Worm (Caenorhabditis elegans) whole organism, L2 larva: ENCODE measurements around the gene snpc-1.1.
A peak's percentile ranks its signal among the peaks of the same experiment; 100 is the strongest.

Source experiments
- C34F6.9 ChIP-seq: fragments of 150-350 bp; optimal IDR thresholded peaks from 2 replicates; lab custom pipeline; 2014; ENCODE audit warnings: missing biosample characterization, missing genetic modification characterization
- F13H6.1 ChIP-seq: sonication (generic microtip); optimal IDR thresholded peaks from 2 replicates; lab custom pipeline; 2016; ENCODE audit warnings: missing genetic modification characterization, missing compliant biosample characterization
- R02D3.7 ChIP-seq: fragments of 150-350 bp; optimal IDR thresholded peaks from 2 replicates; lab custom pipeline; 2014; ENCODE audit warnings: missing biosample characterization, missing genetic modification characterization
- Y55F3AM.14 ChIP-seq: fragments of 200-800 bp; sonication (Bioruptor generic); optimal IDR thresholded peaks from 2 replicates; lab custom pipeline; 2018; ENCODE audit warnings: mild to moderate bottlenecking, missing genetic modification characterization, missing compliant biosample characterization
- ZK546.5 ChIP-seq: sonication (generic microtip); optimal IDR thresholded peaks from 2 replicates; lab custom pipeline; 2017; ENCODE audit warnings: missing biosample characterization, missing genetic modification characterization
- alr-1 ChIP-seq: fragments of 150-350 bp; optimal IDR thresholded peaks from 2 replicates; lab custom pipeline; 2014; ENCODE audit warnings: missing biosample characterization, missing genetic modification characterization
- aly-2 ChIP-seq: fragments of 150-350 bp; optimal IDR thresholded peaks from 2 replicates; lab custom pipeline; 2014; ENCODE audit warnings: missing biosample characterization, missing genetic modification characterization
- ceh-16 ChIP-seq: fragments of 150-350 bp; optimal IDR thresholded peaks from 2 replicates; lab custom pipeline; 2014; ENCODE audit warnings: missing biosample characterization, missing genetic modification characterization
- ceh-82 ChIP-seq: fragments of 150-350 bp; optimal IDR thresholded peaks from 2 replicates; lab custom pipeline; 2014; ENCODE audit warnings: missing biosample characterization, missing genetic modification characterization
- dmd-4 ChIP-seq: sonication (generic microtip); optimal IDR thresholded peaks from 2 replicates; lab custom pipeline; 2017; ENCODE audit warnings: missing biosample characterization, missing genetic modification characterization
- egl-27 ChIP-seq: sonication (generic microtip); optimal IDR thresholded peaks from 3 replicates; lab custom pipeline; 2017; ENCODE audit warnings: missing biosample characterization, missing genetic modification reagents, missing genetic modification characterization
- elt-1 ChIP-seq: fragments of 150-350 bp; optimal IDR thresholded peaks from 2 replicates; lab custom pipeline; 2014; ENCODE audit warnings: missing biosample characterization, missing genetic modification characterization
- fos-1 ChIP-seq: fragments of 150-350 bp; optimal IDR thresholded peaks from 2 replicates; lab custom pipeline; 2014; ENCODE audit warnings: missing biosample characterization, missing genetic modification characterization
- gmeb-1 ChIP-seq: fragments of 150-350 bp; optimal IDR thresholded peaks from 2 replicates; lab custom pipeline; 2014; ENCODE audit warnings: missing biosample characterization, missing genetic modification characterization
- lin-11 ChIP-seq: fragments of 150-350 bp; sonication (generic microtip); optimal IDR thresholded peaks from 2 replicates; lab custom pipeline; 2014; ENCODE audit warnings: missing biosample characterization, missing genetic modification characterization, inconsistent platforms, mixed read lengths
- lin-39 ChIP-seq: fragments of 150-350 bp; optimal IDR thresholded peaks from 2 replicates; lab custom pipeline; 2014; ENCODE audit warnings: missing biosample characterization, missing genetic modification reagents, missing genetic modification characterization
- lsy-2 ChIP-seq, 2 experiments: fragments of 150-350 bp in 1 of 2; sonication (generic microtip) in 1 of 2; optimal IDR thresholded peaks; 2 replicates each; lab custom pipeline; 2014 to 2017; ENCODE audit warnings: missing biosample characterization in 2 of 2, missing genetic modification characterization in 2 of 2
- mab-5 ChIP-seq: fragments of 150-350 bp; optimal IDR thresholded peaks from 2 replicates; lab custom pipeline; 2014; ENCODE audit warnings: missing biosample characterization, missing genetic modification characterization
- mdl-1 ChIP-seq, 2 experiments: fragments of 150-350 bp in 1 of 2; sonication (generic microtip) in 1 of 2; optimal IDR thresholded peaks; 2 replicates each; lab custom pipeline; 2017; ENCODE audit warnings: missing biosample characterization in 2 of 2, missing genetic modification characterization in 2 of 2
- nhr-10 ChIP-seq: sonication (generic microtip); optimal IDR thresholded peaks from 2 replicates; lab custom pipeline; 2017; ENCODE audit warnings: missing biosample characterization, missing genetic modification characterization
- nhr-11 ChIP-seq: fragments of 150-350 bp; optimal IDR thresholded peaks from 2 replicates; lab custom pipeline; 2014; ENCODE audit warnings: missing biosample characterization, missing genetic modification characterization
- nhr-12 ChIP-seq: fragments of 150-350 bp; optimal IDR thresholded peaks from 2 replicates; lab custom pipeline; 2014; ENCODE audit warnings: missing biosample characterization, missing genetic modification characterization
- nhr-129 ChIP-seq: fragments of 150-350 bp; optimal IDR thresholded peaks from 2 replicates; lab custom pipeline; 2014; ENCODE audit warnings: missing biosample characterization, missing genetic modification characterization
- nhr-21 ChIP-seq: fragments of 150-350 bp; optimal IDR thresholded peaks from 2 replicates; lab custom pipeline; 2014; ENCODE audit warnings: missing biosample characterization, missing genetic modification characterization
- nhr-23 ChIP-seq: fragments of 150-350 bp; optimal IDR thresholded peaks from 2 replicates; lab custom pipeline; 2014; ENCODE audit warnings: missing biosample characterization, missing genetic modification reagents, missing genetic modification characterization
- nhr-237 ChIP-seq: fragments of 150-350 bp; optimal IDR thresholded peaks from 2 replicates; lab custom pipeline; 2014; ENCODE audit warnings: missing biosample characterization, missing genetic modification characterization
- nhr-25 ChIP-seq: fragments of 150-350 bp; sonication (generic microtip); optimal IDR thresholded peaks from 3 replicates; lab custom pipeline; 2014; ENCODE audit warnings: missing biosample characterization, missing genetic modification characterization
- peb-1 ChIP-seq: fragments of 150-350 bp; optimal IDR thresholded peaks from 2 replicates; lab custom pipeline; 2014; ENCODE audit warnings: missing biosample characterization, missing genetic modification characterization
- sem-4 ChIP-seq: fragments of 150-350 bp; optimal IDR thresholded peaks from 2 replicates; lab custom pipeline; 2014; ENCODE audit warnings: missing biosample characterization, missing genetic modification reagents, missing genetic modification characterization
- sma-3 ChIP-seq: sonication (generic microtip); optimal IDR thresholded peaks from 2 replicates; lab custom pipeline; 2016; ENCODE audit warnings: missing genetic modification reagents, missing genetic modification characterization, missing compliant biosample characterization
- snpc-4 ChIP-seq: fragments of 150-350 bp; optimal IDR thresholded peaks from 2 replicates; lab custom pipeline; 2014; ENCODE audit warnings: missing biosample characterization, missing genetic modification characterization
- unc-39 ChIP-seq: fragments of 150-350 bp; optimal IDR thresholded peaks from 2 replicates; lab custom pipeline; 2014; ENCODE audit warnings: missing biosample characterization, missing genetic modification characterization
- unc-62 ChIP-seq: fragments of 150-350 bp; optimal IDR thresholded peaks from 2 replicates; lab custom pipeline; 2014; ENCODE audit warnings: missing biosample characterization, missing genetic modification reagents, missing genetic modification characterization
- zag-1 ChIP-seq: fragments of 150-350 bp; optimal IDR thresholded peaks from 2 replicates; lab custom pipeline; 2014; ENCODE audit warnings: missing biosample characterization, missing genetic modification characterization
- ztf-1 ChIP-seq: fragments of 200-800 bp; sonication (Bioruptor generic); conservative IDR thresholded peaks from 2 replicates; pipeline ENCODE4 v1.3.6; 2022; ENCODE audit warnings: missing genetic modification characterization, missing compliant biosample characterization
- ztf-11 ChIP-seq: sonication (generic microtip); optimal IDR thresholded peaks from 2 replicates; lab custom pipeline; 2017; ENCODE audit warnings: missing biosample characterization, missing genetic modification characterization

The snpc-1.1 gene

ce11 chrII:7781102-7781616 lies at the start of gene snpc-1.1, which contains the start of gene spdl-1:
snpc-1.1 (minus strand) TSS chrII:7781301.
spdl-1 (plus strand) TSS chrII:7781566.
- no peak for TF ChIP-seq snpc-4 (tag; lab: Kevin White, UChicago)
- TF ChIP-seq gmeb-1: peak; percentile 50
- TF ChIP-seq nhr-25 (tag; lab: Kevin White, UChicago): no peak
- no peak for TF ChIP-seq sem-4 (tag; lab: Kevin White, UChicago)
- TF ChIP-seq nhr-129 (tag; lab: Kevin White, UChicago): peak; percentile 47
- peak; percentile 55 for TF ChIP-seq C34F6.9
- TF ChIP-seq lsy-2 (tag; optimal IDR thresholded peaks at IDR 0.05; lab: Kevin White, UChicago): peak in 1 of 2 experiments; percentile 0

ce11 chrII:7829616-7830015 lies 48.5 kb upstream of the snpc-1.1 start:
- TF ChIP-seq fos-1 (tag; lab: Kevin White, UChicago): no peak
- no peak for TF ChIP-seq nhr-23 (tag; lab: Kevin White, UChicago)
- no peak for TF ChIP-seq R02D3.7 (tag; lab: Kevin White, UChicago)
- TF ChIP-seq lin-39: no peak
- no peak for TF ChIP-seq nhr-21 (tag; lab: Kevin White, UChicago)
- TF ChIP-seq Y55F3AM.14: no peak
- no peak for TF ChIP-seq elt-1 (tag; lab: Kevin White, UChicago)
- no peak for TF ChIP-seq aly-2 (tag; lab: Kevin White, UChicago)
- TF ChIP-seq zag-1 (tag; lab: Kevin White, UChicago): no peak
- no peak for TF ChIP-seq unc-62 (GFP tag; lab: Kevin White, UChicago)
- TF ChIP-seq lin-11 (tag; lab: Kevin White, UChicago): no peak
- no peak for TF ChIP-seq F13H6.1 (tag; lab: Kevin White, UChicago)
- TF ChIP-seq alr-1: no peak
- TF ChIP-seq sem-4 (tag; lab: Kevin White, UChicago): no peak
- TF ChIP-seq nhr-129 (tag; lab: Kevin White, UChicago): no peak
- TF ChIP-seq nhr-25 (tag; lab: Kevin White, UChicago): no peak
- TF ChIP-seq mdl-1 (tag; optimal IDR thresholded peaks at IDR 0.05; lab: Kevin White, UChicago): no peak
- TF ChIP-seq, all 48 proteins: peak for 0

- TF ChIP-seq ceh-82 (tag; lab: Kevin White, UChicago) (no peak), mab-5 (no peak), sma-3 (no peak), nhr-25 (tag; lab: Kevin White, UChicago) (no peak), alr-1 (no peak), nhr-10 (no peak), C34F6.9 (no peak), nhr-23 (tag; lab: Kevin White, UChicago) (no peak), sem-4 (tag; lab: Kevin White, UChicago) (no peak), fos-1 (tag; lab: Kevin White, UChicago) (no peak), elt-1 (tag; lab: Kevin White, UChicago) (no peak), egl-27 (tag; lab: Kevin White, UChicago) (no peak), nhr-12 (tag; lab: Kevin White, UChicago) (no peak), nhr-237 (tag; lab: Kevin White, UChicago) (no peak), nhr-21 (tag; lab: Kevin White, UChicago) (no peak), ztf-1 (no peak), nhr-11 (tag; lab: Kevin White, UChicago) (no peak), Y55F3AM.14 (no peak), lin-11 (tag; lab: Kevin White, UChicago) (no peak), peb-1 (tag; lab: Kevin White, UChicago) (no peak)
These were observed 46.8 kb upstream of the snpc-1.1 start for ce11 chrII:7827883-7828282.

- TF ChIP-seq ZK546.5 (tag; lab: Kevin White, UChicago) (no peak), nhr-23 (tag; lab: Kevin White, UChicago) (no peak)
These were observed 44.0 kb upstream of the snpc-1.1 start, which contains the start of gene srw-62 for ce11 chrII:7825107-7825506. srw-62 (plus strand) TSS chrII:7825407.

- TF ChIP-seq ceh-16 (tag; lab: Kevin White, UChicago) (no peak), mdl-1 (tag; optimal IDR thresholded peaks at IDR 0.05; lab: Kevin White, UChicago) (no peak), unc-39 (tag; lab: Kevin White, UChicago) (no peak), dmd-4 (no peak), ceh-82 (tag; lab: Kevin White, UChicago) (no peak), aly-2 (tag; lab: Kevin White, UChicago) (no peak), gmeb-1 (no peak), ZK546.5 (tag; lab: Kevin White, UChicago) (no peak), Y55F3AM.14 (no peak), R02D3.7 (tag; lab: Kevin White, UChicago) (no peak), ztf-1 (no peak), nhr-23 (tag; lab: Kevin White, UChicago) (no peak), nhr-25 (tag; lab: Kevin White, UChicago) (no peak), ztf-11 (tag; lab: Kevin White, UChicago) (no peak)
- TF ChIP-seq, all 48 proteins: peak for 0
These were observed 41.4 kb upstream of the snpc-1.1 start, which contains the start of gene irld-47 for ce11 chrII:7822454-7822853. irld-47 (minus strand) TSS chrII:7822554.
